Worm (Caenorhabditis elegans) whole organism, midembryonic: Measurements from ENCODE around the gene R05A10.7.

Experiments used
- flt-1 ChIP-seq: fragments of 200-800 bp; sonication (Bioruptor generic); IDR thresholded peaks from 2 replicates; pipeline ENCODE4 v1.3.6; 2022; ENCODE audit warnings: missing genetic modification characterization, missing compliant biosample characterization
- med-1 ChIP-seq: sonication (generic microtip); optimal IDR thresholded peaks from 2 replicates; lab custom pipeline; 2017; ENCODE audit warnings: missing genetic modification characterization, mild to moderate bottlenecking, missing compliant biosample characterization, antibody characterized with exemption, missing genetic modification reagents; ENCODE audit not compliant: insufficient read depth
- tab-1 ChIP-seq: fragments of 200-800 bp; sonication (Bioruptor generic); IDR thresholded peaks from 2 replicates; pipeline ENCODE4 v1.3.6; 2022; ENCODE audit warnings: missing genetic modification characterization, missing compliant biosample characterization
- ztf-29 ChIP-seq: fragments of 200-800 bp; sonication (Bioruptor generic); IDR thresholded peaks from 2 replicates; pipeline ENCODE4 v1.3.6; 2022; ENCODE audit warnings: missing genetic modification reagents, missing genetic modification characterization, missing compliant biosample characterization

DNA sequence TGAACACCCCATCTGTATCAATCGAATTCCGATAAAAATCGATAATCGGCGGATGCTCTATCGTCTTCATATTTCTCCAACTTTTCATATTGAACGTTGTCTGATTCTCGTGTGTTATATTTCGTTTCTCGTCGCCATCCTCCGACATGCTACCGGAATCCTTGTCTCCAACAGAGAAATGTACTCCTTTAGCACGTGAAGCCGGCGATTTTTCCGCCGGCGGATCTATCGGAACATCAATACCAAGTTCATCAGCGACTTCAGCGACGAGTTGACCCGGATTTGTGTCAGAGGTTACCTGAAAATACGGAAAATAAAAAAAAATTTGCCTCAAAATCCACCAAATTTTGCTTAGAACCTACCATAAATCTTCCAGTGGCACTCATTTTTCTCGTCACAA lies 47.6 kb downstream of the R05A10.7 start:
- TF ChIP-seq flt-1 (no peak), ztf-29 (GFP tag; lab: Robert Waterston, UW) (no peak), tab-1 (GFP tag; lab: Robert Waterston, UW) (no peak), med-1 (GFP tag; lab: Kevin White, UChicago) (no peak)
